Worm (Caenorhabditis elegans) whole organism, young adult: ENCODE measurements around the gene VZK822L.2.

Source experiments
- B0019.2 ChIP-seq: fragments of 200-800 bp; sonication (Bioruptor generic); conservative IDR thresholded peaks from 2 replicates; pipeline ENCODE4 v1.3.6; 2022; ENCODE audit warnings: missing genetic modification reagents, missing genetic modification characterization, missing compliant biosample characterization
- B0035.1 ChIP-seq: sonication (generic microtip); optimal IDR thresholded peaks from 2 replicates; lab custom pipeline; 2016; ENCODE audit warnings: missing genetic modification characterization, mild to moderate bottlenecking, missing compliant biosample characterization, missing genotype, missing genetic modification reagents
- B0261.1 ChIP-seq: sonication (generic microtip); optimal IDR thresholded peaks from 2 replicates; lab custom pipeline; 2016; ENCODE audit warnings: mild to moderate bottlenecking, missing genetic modification characterization, moderate library complexity, missing compliant biosample characterization
- B0336.3 ChIP-seq: fragments of 200-800 bp; sonication (Bioruptor generic); IDR thresholded peaks from 2 replicates; pipeline ENCODE4 v1.3.6; 2022; ENCODE audit warnings: missing genetic modification characterization, missing compliant biosample characterization
- C06A6.2 ChIP-seq: fragments of 200-800 bp; sonication (Bioruptor generic); conservative IDR thresholded peaks from 2 replicates; pipeline ENCODE4 v1.3.6; 2022; ENCODE audit warnings: missing genetic modification characterization, missing compliant biosample characterization
- C17E4.6 ChIP-seq: fragments of 200-800 bp; sonication (Bioruptor generic); IDR thresholded peaks from 2 replicates; pipeline ENCODE4 v1.3.6; 2022; ENCODE audit warnings: missing genetic modification reagents, missing genetic modification characterization, missing compliant biosample characterization
- D2030.7 ChIP-seq: fragments of 200-800 bp; sonication (Bioruptor generic); IDR thresholded peaks from 2 replicates; pipeline ENCODE4 v1.3.6; 2022; ENCODE audit warnings: missing genetic modification reagents, missing genetic modification characterization, missing compliant biosample characterization
- F23B12.7 ChIP-seq: sonication (generic microtip); optimal IDR thresholded peaks from 2 replicates; lab custom pipeline; 2017; ENCODE audit warnings: missing genetic modification characterization, mild to moderate bottlenecking, missing compliant biosample characterization, antibody characterized with exemption, moderate library complexity; ENCODE audit not compliant: insufficient read depth
- F33H1.4 ChIP-seq: fragments of 200-800 bp; sonication (Bioruptor generic); IDR thresholded peaks from 2 replicates; pipeline ENCODE4 v1.3.6; 2022; ENCODE audit warnings: missing genetic modification reagents, missing genetic modification characterization, missing compliant biosample characterization
- F37B4.10 ChIP-seq: fragments of 200-800 bp; sonication (Bioruptor generic); IDR thresholded peaks from 2 replicates; pipeline ENCODE4 v1.3.6; 2022; ENCODE audit warnings: missing genetic modification characterization, missing compliant biosample characterization
- F52B5.7 ChIP-seq: sonication (generic microtip); optimal IDR thresholded peaks from 2 replicates; lab custom pipeline; 2016; ENCODE audit warnings: mild to moderate bottlenecking, missing genetic modification characterization, missing compliant biosample characterization
- F55B11.4 ChIP-seq: sonication (generic microtip); optimal IDR thresholded peaks from 2 replicates; lab custom pipeline; 2016; ENCODE audit warnings: missing compliant biosample characterization, missing genetic modification characterization, borderline replicate concordance; ENCODE audit not compliant: insufficient read depth
- F57C9.4 ChIP-seq: sonication (generic microtip); optimal IDR thresholded peaks from 2 replicates; lab custom pipeline; 2017; ENCODE audit warnings: mild to moderate bottlenecking, missing genetic modification characterization, missing compliant biosample characterization
- Y53F4B.3 ChIP-seq: fragments of 200-800 bp; sonication (Bioruptor generic); IDR thresholded peaks from 2 replicates; pipeline ENCODE4 v1.3.6; 2022; ENCODE audit warnings: missing genetic modification reagents, missing genetic modification characterization, missing compliant biosample characterization
- ZK185.1 ChIP-seq: sonication (generic microtip); optimal IDR thresholded peaks from 2 replicates; lab custom pipeline; 2016; ENCODE audit warnings: mild to moderate bottlenecking, missing genetic modification characterization, missing compliant biosample characterization; ENCODE audit not compliant: poor library complexity, severe bottlenecking
- athp-1 ChIP-seq: sonication (generic microtip); optimal IDR thresholded peaks from 2 replicates; lab custom pipeline; 2017; ENCODE audit warnings: mild to moderate bottlenecking, missing genetic modification characterization, missing compliant biosample characterization
- attf-3 ChIP-seq: fragments of 200-800 bp; sonication (Bioruptor generic); conservative IDR thresholded peaks from 2 replicates; pipeline ENCODE4 v1.3.6; 2022; ENCODE audit warnings: missing genetic modification reagents, missing genetic modification characterization, missing compliant biosample characterization
- bed-2 ChIP-seq: fragments of 200-800 bp; sonication (Bioruptor generic); IDR thresholded peaks from 2 replicates; pipeline ENCODE4 v1.3.6; 2022; ENCODE audit warnings: missing genetic modification reagents, missing genetic modification characterization, missing compliant biosample characterization
- ccch-3 ChIP-seq: fragments of 200-800 bp; sonication (Bioruptor generic); optimal IDR thresholded peaks from 2 replicates; lab custom pipeline; 2018; ENCODE audit warnings: mild to moderate bottlenecking, missing genetic modification characterization, missing compliant biosample characterization
- ceh-91 ChIP-seq: fragments of 200-800 bp; sonication (Bioruptor generic); IDR thresholded peaks from 2 replicates; pipeline ENCODE4 v1.3.6; 2022; ENCODE audit warnings: missing genetic modification reagents, missing genetic modification characterization, missing compliant biosample characterization
- dpff-1 ChIP-seq: sonication (generic microtip); optimal IDR thresholded peaks from 2 replicates; lab custom pipeline; 2017; ENCODE audit warnings: mild to moderate bottlenecking, missing genetic modification characterization, missing compliant biosample characterization
- dpl-1 ChIP-seq: fragments of 150-350 bp; optimal IDR thresholded peaks from 2 replicates; lab custom pipeline; 2014; ENCODE audit warnings: missing biosample characterization, missing genetic modification reagents, missing genetic modification characterization
- efl-1 ChIP-seq: fragments of 150-350 bp; optimal IDR thresholded peaks from 2 replicates; lab custom pipeline; 2014; ENCODE audit warnings: missing biosample characterization, missing genetic modification reagents, missing genetic modification characterization
- egrh-3 ChIP-seq: fragments of 200-800 bp; sonication (Bioruptor generic); IDR thresholded peaks from 2 replicates; pipeline ENCODE4 v1.3.6; 2022; ENCODE audit warnings: missing genetic modification reagents, missing genetic modification characterization, missing compliant biosample characterization
- ekl-4 ChIP-seq: fragments of 200-800 bp; sonication (Bioruptor generic); IDR thresholded peaks from 2 replicates; pipeline ENCODE4 v1.3.6; 2022; ENCODE audit warnings: missing genetic modification reagents, missing genetic modification characterization, missing compliant biosample characterization
- ets-4 ChIP-seq: fragments of 200-800 bp; sonication (Bioruptor generic); optimal IDR thresholded peaks from 2 replicates; lab custom pipeline; 2018; ENCODE audit warnings: mild to moderate bottlenecking, missing genetic modification characterization, missing compliant biosample characterization
- gei-17 ChIP-seq: fragments of 200-800 bp; sonication (Bioruptor generic); optimal IDR thresholded peaks from 2 replicates; lab custom pipeline; 2018; ENCODE audit warnings: mild to moderate bottlenecking, missing genetic modification characterization, missing compliant biosample characterization
- hlh-12 ChIP-seq: sonication (generic microtip); optimal IDR thresholded peaks from 2 replicates; lab custom pipeline; 2016; ENCODE audit warnings: missing genetic modification characterization, missing compliant biosample characterization
- let-607 ChIP-seq, 2 experiments: fragments of 200-800 bp in 1 of 2; sonication (Bioruptor generic) in 1 of 2; sonication (generic microtip) in 1 of 2; optimal IDR thresholded peaks; 2 replicates each; lab custom pipeline; 2016 to 2018; ENCODE audit warnings: mild to moderate bottlenecking in 2 of 2, missing compliant biosample characterization in 2 of 2, missing genetic modification characterization in 2 of 2, moderate library complexity in 2 of 2, missing genotype in 1 of 2
- lin-26 ChIP-seq: fragments of 200-800 bp; sonication (Bioruptor generic); IDR thresholded peaks from 2 replicates; pipeline ENCODE4 v1.3.6; 2022; ENCODE audit warnings: missing genetic modification reagents, missing genetic modification characterization, missing compliant biosample characterization
- lin-35 ChIP-seq, 3 experiments: fragments of 150-350 bp in 2 of 3; sonication (generic microtip) in 1 of 3; optimal IDR thresholded peaks; 2 replicates each; lab custom pipeline; 2014 to 2018; ENCODE audit warnings: missing biosample characterization in 3 of 3, missing genetic modification characterization in 3 of 3, missing genetic modification reagents in 3 of 3
- lin-54 ChIP-seq: fragments of 200-800 bp; sonication (Bioruptor generic); optimal IDR thresholded peaks from 2 replicates; lab custom pipeline; 2018; ENCODE audit warnings: mild to moderate bottlenecking, missing genetic modification characterization, missing compliant biosample characterization
- lir-1 ChIP-seq: fragments of 200-800 bp; sonication (Bioruptor generic); conservative IDR thresholded peaks from 2 replicates; pipeline ENCODE4 v1.3.6; 2022; ENCODE audit warnings: missing genetic modification reagents, missing genetic modification characterization, missing compliant biosample characterization
- lsl-1 ChIP-seq: fragments of 200-800 bp; sonication (Bioruptor generic); optimal IDR thresholded peaks from 2 replicates; lab custom pipeline; 2018; ENCODE audit warnings: mild to moderate bottlenecking, missing genetic modification characterization, moderate library complexity, missing compliant biosample characterization
- lsy-27 ChIP-seq: sonication (generic microtip); optimal IDR thresholded peaks from 2 replicates; lab custom pipeline; 2017; ENCODE audit warnings: missing genetic modification characterization, mild to moderate bottlenecking, missing compliant biosample characterization, antibody characterized with exemption, missing genotype, borderline replicate concordance; ENCODE audit not compliant: insufficient read depth
- madf-8 ChIP-seq: fragments of 200-800 bp; sonication (Bioruptor generic); conservative IDR thresholded peaks from 2 replicates; pipeline ENCODE4 v1.3.6; 2022; ENCODE audit warnings: missing genetic modification reagents, missing genetic modification characterization, missing compliant biosample characterization
- mcd-1 ChIP-seq: fragments of 200-800 bp; sonication (Bioruptor generic); IDR thresholded peaks from 2 replicates; pipeline ENCODE4 v1.3.6; 2022; ENCODE audit warnings: missing genetic modification reagents, missing genetic modification characterization, missing compliant biosample characterization
- nfyb-1 ChIP-seq: fragments of 200-800 bp; sonication (Bioruptor generic); IDR thresholded peaks from 2 replicates; pipeline ENCODE4 v1.3.6; 2022; ENCODE audit warnings: missing genetic modification reagents, missing genetic modification characterization, missing compliant biosample characterization
- nhr-179 ChIP-seq: sonication (generic microtip); optimal IDR thresholded peaks from 2 replicates; lab custom pipeline; 2016; ENCODE audit warnings: mild to moderate bottlenecking, missing genetic modification characterization, missing compliant biosample characterization
- nhr-90 ChIP-seq: sonication (generic microtip); optimal IDR thresholded peaks from 2 replicates; lab custom pipeline; 2016; ENCODE audit warnings: missing genotype, mild to moderate bottlenecking, missing genetic modification characterization, missing compliant biosample characterization
- repo-1 ChIP-seq: sonication (generic microtip); optimal IDR thresholded peaks from 2 replicates; lab custom pipeline; 2017; ENCODE audit warnings: mild to moderate bottlenecking, missing genetic modification characterization, missing compliant biosample characterization
- rpc-1 ChIP-seq, 2 experiments: fragments of 150-350 bp in 1 of 2; sonication (generic microtip) in 1 of 2; optimal IDR thresholded peaks; 2 replicates each; lab custom pipeline; 2014 to 2018; ENCODE audit warnings: missing biosample characterization in 1 of 2, missing genetic modification characterization in 1 of 2, missing genetic modification reagents in 1 of 2, missing genotype in 1 of 2
- sea-2 ChIP-seq: fragments of 200-800 bp; sonication (Bioruptor generic); IDR thresholded peaks from 2 replicates; pipeline ENCODE4 v1.3.6; 2022; ENCODE audit warnings: missing genetic modification characterization, missing compliant biosample characterization
- tbp1 ChIP-seq: fragments of 200-800 bp; sonication (Bioruptor generic); optimal IDR thresholded peaks from 2 replicates; lab custom pipeline; 2018; ENCODE audit warnings: mild to moderate bottlenecking, missing genetic modification characterization, missing compliant biosample characterization
- zim-3 ChIP-seq: sonication (generic microtip); optimal IDR thresholded peaks from 2 replicates; lab custom pipeline; 2017; ENCODE audit warnings: mild to moderate bottlenecking, missing genetic modification characterization, moderate library complexity, missing compliant biosample characterization
- ztf-18 ChIP-seq: sonication (generic microtip); optimal IDR thresholded peaks from 2 replicates; lab custom pipeline; 2016; ENCODE audit warnings: missing genotype, mild to moderate bottlenecking, missing genetic modification characterization, missing compliant biosample characterization
- ztf-28 ChIP-seq: fragments of 200-800 bp; sonication (Bioruptor generic); IDR thresholded peaks from 2 replicates; pipeline ENCODE4 v1.3.6; 2022; ENCODE audit warnings: missing genetic modification reagents, missing genetic modification characterization, missing compliant biosample characterization
- ztf-6 ChIP-seq: fragments of 200-800 bp; sonication (Bioruptor generic); IDR thresholded peaks from 2 replicates; pipeline ENCODE4 v1.3.6; 2022; ENCODE audit warnings: missing genetic modification reagents, missing genetic modification characterization, missing compliant biosample characterization

The VZK822L.2 gene

ce11 chrIV:11955592-11955991 lies 43.8 kb downstream of the VZK822L.2 start (continued):
- no peak for TF ChIP-seq B0261.1 (tag; lab: Kevin White, UChicago)
- no peak for TF ChIP-seq F57C9.4 (tag; lab: Kevin White, UChicago)
- TF ChIP-seq B0035.1 (tag; lab: Kevin White, UChicago) = no peak
- TF ChIP-seq lin-35 (GFP tag; optimal IDR thresholded peaks at IDR 0.05; lab: Kevin White, UChicago) = peak in 1 of 3 experiments; percentile 53
- TF ChIP-seq nhr-90 (tag; lab: Kevin White, UChicago) = peak; percentile 25
- 0 out of 2 replicates have a peak, but pooled peaks have one; percentile 22 for TF ChIP-seq B0336.3 (GFP tag; lab: Robert Waterston, UW)
- peak in 1 of 2 experiments; percentile 76 for TF ChIP-seq let-607 (tag; optimal IDR thresholded peaks at IDR 0.05; lab: Kevin White, UChicago)
- TF ChIP-seq repo-1 (tag; lab: Kevin White, UChicago) = peak; percentile 81
- no peak for TF ChIP-seq madf-8 (GFP tag; lab: Robert Waterston, UW)
- TF ChIP-seq nhr-179 (tag; lab: Kevin White, UChicago) = no peak
- peak; percentile 69; the same call in 1 of the 2 replicates for TF ChIP-seq ekl-4
- peak; percentile 19 for TF ChIP-seq athp-1 (tag; lab: Kevin White, UChicago)
- no peak for TF ChIP-seq lsy-27 (tag; lab: Kevin White, UChicago)
- peak; percentile 88 for TF ChIP-seq ets-4 (GFP tag; lab: Kevin White, UChicago)
- TF ChIP-seq mcd-1 (GFP tag; lab: Robert Waterston, UW) = peak; percentile 44; the same call in 1 of the 2 replicates
- no peak for TF ChIP-seq dpl-1 (GFP tag; lab: Kevin White, UChicago)
- TF ChIP-seq B0019.2 (GFP tag; lab: Robert Waterston, UW) = no peak
- TF ChIP-seq Y53F4B.3 = no peak
- no peak for TF ChIP-seq lin-26
- no peak for TF ChIP-seq egrh-3
- no peak for TF ChIP-seq efl-1
- no peak for TF ChIP-seq dpff-1 (tag; lab: Kevin White, UChicago)
- TF ChIP-seq ceh-91 = no peak
- 0 out of 2 replicates have a peak, but pooled peaks have one; percentile 20 for TF ChIP-seq D2030.7 (GFP tag; lab: Robert Waterston, UW)
- TF ChIP-seq C17E4.6 = no peak
- TF ChIP-seq F52B5.7 (tag; lab: Kevin White, UChicago) = peak; percentile 55
- TF ChIP-seq F23B12.7 (tag; lab: Kevin White, UChicago) = peak; percentile 8
- no peak for TF ChIP-seq F55B11.4 (tag; lab: Kevin White, UChicago)
- no peak for TF ChIP-seq sea-2 (GFP tag; lab: Robert Waterston, UW)
- TF ChIP-seq ccch-3 = no peak
- TF ChIP-seq tbp1 (GFP tag; lab: Kevin White, UChicago) = peak; percentile 31
- TF ChIP-seq ZK185.1 = peak; percentile 45
- no peak for TF ChIP-seq ztf-28
- TF ChIP-seq lin-54 (GFP tag; lab: Kevin White, UChicago) = peak; percentile 64
- TF ChIP-seq bed-2 (GFP tag; lab: Robert Waterston, UW) = no peak
- peak; percentile 63; the same call in 1 of the 2 replicates for TF ChIP-seq C06A6.2 (GFP tag; lab: Robert Waterston, UW)
- no peak for TF ChIP-seq F33H1.4
- no peak for TF ChIP-seq gei-17 (GFP tag; lab: Kevin White, UChicago)
- no peak for TF ChIP-seq lsl-1 (GFP tag; lab: Kevin White, UChicago)
- TF ChIP-seq lir-1 (GFP tag; lab: Robert Waterston, UW) = no peak
- no peak for TF ChIP-seq nfyb-1 (GFP tag; lab: Robert Waterston, UW)
- peak; percentile 26 for TF ChIP-seq ztf-18 (tag; lab: Kevin White, UChicago)
- no peak for TF ChIP-seq hlh-12 (tag; lab: Kevin White, UChicago)
- TF ChIP-seq rpc-1 (optimal IDR thresholded peaks at IDR 0.05; lab: Kevin White, UChicago) = no peak
- TF ChIP-seq rpc-1 (tag; optimal IDR thresholded peaks at IDR 0.05; lab: Kevin White, UChicago) = no peak
- no peak for TF ChIP-seq attf-3
- TF ChIP-seq zim-3 = peak; percentile 49
- TF ChIP-seq F37B4.10 (GFP tag; lab: Robert Waterston, UW) = no peak
- no peak for TF ChIP-seq ztf-6 (GFP tag; lab: Robert Waterston, UW)
